Worm (Caenorhabditis elegans) whole organism, young adult: ENCODE measurements around the gene srw-79.

ENCODE experiments used
- B0035.1 ChIP-seq: sonication (generic microtip); optimal IDR thresholded peaks from 2 replicates; lab custom pipeline; 2016; ENCODE audit warnings: missing genetic modification characterization, mild to moderate bottlenecking, missing compliant biosample characterization, missing genotype, missing genetic modification reagents
- pha-4 ChIP-seq: fragments of 150-350 bp; sonication (generic microtip); optimal IDR thresholded peaks from 2 replicates; lab custom pipeline; 2014; ENCODE audit warnings: missing biosample characterization, missing genetic modification reagents, missing genetic modification characterization
- snpc-4 ChIP-seq, 5 experiments: fragments of 150-350 bp in 1 of 5; sonication (generic microtip) in 4 of 5; optimal IDR thresholded peaks; 2 replicates each; lab custom pipeline; 2014 to 2018; ENCODE audit warnings: missing genetic modification characterization in 5 of 5, missing biosample characterization in 3 of 5, antibody characterized with exemption in 2 of 5, mild to moderate bottlenecking in 2 of 5, missing compliant biosample characterization in 2 of 5, missing genotype in 2 of 5, moderate library complexity in 2 of 5, missing genetic modification reagents in 1 of 5

DNA sequence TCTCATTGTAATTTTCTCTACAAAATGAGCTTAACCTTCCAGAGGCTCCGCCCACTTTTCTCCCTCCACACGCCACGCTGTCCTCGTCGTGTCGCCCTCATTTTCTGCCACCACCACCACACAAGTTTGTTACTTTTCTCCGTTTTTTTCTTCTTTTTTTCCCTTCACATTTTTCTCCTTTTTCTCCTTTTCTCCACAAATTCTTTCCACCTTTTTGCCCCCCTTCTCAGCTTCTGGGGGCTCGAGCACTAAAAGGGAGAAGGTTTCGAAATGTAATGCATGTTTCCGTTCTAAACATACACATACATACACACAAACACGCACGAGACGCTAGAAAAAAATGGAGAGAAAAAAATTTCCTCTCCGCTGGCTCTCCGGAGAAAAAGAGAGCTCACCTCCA is 30.1 kb downstream of the srw-79 start, which contains the start of gene nhr-88:
- TF ChIP-seq B0035.1 (tag; lab: Kevin White, UChicago), result no peak
- no peak for TF ChIP-seq snpc-4 (GFP tag; optimal IDR thresholded peaks at IDR 0.05; lab: Kevin White, UChicago)
- TF ChIP-seq snpc-4 (tag; optimal IDR thresholded peaks at IDR 0.05; lab: Kevin White, UChicago), result no peak
- no peak for TF ChIP-seq pha-4
